Worm (Caenorhabditis elegans) whole organism, early embryonic: ENCODE data around the gene bcmo-1.
A peak's percentile ranks its signal among the peaks of the same experiment; 100 is the strongest.

ENCODE experiments used
- B0310.2 ChIP-seq: sonication (generic microtip); optimal IDR thresholded peaks from 2 replicates; lab custom pipeline; 2016; ENCODE audit warnings: mild to moderate bottlenecking, missing genetic modification characterization, missing compliant biosample characterization
- F13C5.2 ChIP-seq: sonication (generic microtip); optimal IDR thresholded peaks from 2 replicates; lab custom pipeline; 2017; ENCODE audit warnings: mild to moderate bottlenecking, missing genetic modification characterization, inconsistent platforms, missing compliant biosample characterization
- aly-1 ChIP-seq: sonication (generic microtip); optimal IDR thresholded peaks from 2 replicates; lab custom pipeline; 2016; ENCODE audit warnings: missing genetic modification characterization, missing compliant biosample characterization
- ama-1 ChIP-seq: fragments of 150-350 bp; optimal IDR thresholded peaks from 2 replicates; lab custom pipeline; 2014
- ceh-13 ChIP-seq: fragments of 200-800 bp; sonication (Bioruptor generic); optimal IDR thresholded peaks from 2 replicates; lab custom pipeline; 2018; ENCODE audit warnings: mild to moderate bottlenecking, missing genetic modification characterization, missing compliant biosample characterization
- ceh-36 ChIP-seq: sonication (generic microtip); optimal IDR thresholded peaks from 2 replicates; lab custom pipeline; 2016; ENCODE audit warnings: missing genetic modification characterization, inconsistent platforms, missing compliant biosample characterization
- ets-7 ChIP-seq: sonication (generic microtip); optimal IDR thresholded peaks from 2 replicates; lab custom pipeline; 2016; ENCODE audit warnings: missing genotype, missing genetic modification characterization, missing compliant biosample characterization
- flt-1 ChIP-seq: fragments of 200-800 bp; sonication (Bioruptor generic); IDR thresholded peaks from 2 replicates; pipeline ENCODE4 v1.3.6; 2022; ENCODE audit warnings: missing genetic modification characterization, missing compliant biosample characterization
- hmbx-1 ChIP-seq: sonication (generic microtip); optimal IDR thresholded peaks from 2 replicates; lab custom pipeline; 2016; ENCODE audit warnings: mild to moderate bottlenecking, missing genetic modification characterization, missing compliant biosample characterization
- hmg-4 ChIP-seq: fragments of 200-800 bp; sonication (Bioruptor generic); optimal IDR thresholded peaks from 2 replicates; lab custom pipeline; 2018; ENCODE audit warnings: mild to moderate bottlenecking, missing genetic modification characterization, missing compliant biosample characterization
- hnd-1 ChIP-seq: sonication (generic microtip); optimal IDR thresholded peaks from 2 replicates; lab custom pipeline; 2016; ENCODE audit warnings: missing genetic modification characterization, missing compliant biosample characterization
- pes-1 ChIP-seq: fragments of 200-800 bp; sonication (Bioruptor generic); IDR thresholded peaks from 2 replicates; pipeline ENCODE4 v1.3.6; 2022; ENCODE audit warnings: missing genetic modification reagents, missing genetic modification characterization, missing compliant biosample characterization
- scrt-1 ChIP-seq: fragments of 200-800 bp; sonication (Bioruptor generic); IDR thresholded peaks from 2 replicates; pipeline ENCODE4 v1.3.6; 2022; ENCODE audit warnings: missing genetic modification characterization, missing compliant biosample characterization
- sea-1 ChIP-seq: fragments of 200-800 bp; sonication (Bioruptor generic); conservative IDR thresholded peaks from 2 replicates; pipeline ENCODE4 v1.3.6; 2022; ENCODE audit warnings: missing genetic modification characterization, missing compliant biosample characterization
- tbx-11 ChIP-seq: fragments of 200-800 bp; sonication (Bioruptor generic); IDR thresholded peaks from 2 replicates; pipeline ENCODE4 v1.3.6; 2022; ENCODE audit warnings: missing genetic modification characterization, missing compliant biosample characterization
- tbx-37 ChIP-seq: fragments of 200-800 bp; sonication (Bioruptor generic); conservative IDR thresholded peaks from 2 replicates; pipeline ENCODE4 v1.3.6; 2022; ENCODE audit warnings: missing genetic modification reagents, missing genetic modification characterization, missing compliant biosample characterization
- tra-4 ChIP-seq: sonication (generic microtip); optimal IDR thresholded peaks from 2 replicates; lab custom pipeline; 2017; ENCODE audit warnings: missing genetic modification characterization, missing compliant biosample characterization

bcmo-1 gene

DNA sequence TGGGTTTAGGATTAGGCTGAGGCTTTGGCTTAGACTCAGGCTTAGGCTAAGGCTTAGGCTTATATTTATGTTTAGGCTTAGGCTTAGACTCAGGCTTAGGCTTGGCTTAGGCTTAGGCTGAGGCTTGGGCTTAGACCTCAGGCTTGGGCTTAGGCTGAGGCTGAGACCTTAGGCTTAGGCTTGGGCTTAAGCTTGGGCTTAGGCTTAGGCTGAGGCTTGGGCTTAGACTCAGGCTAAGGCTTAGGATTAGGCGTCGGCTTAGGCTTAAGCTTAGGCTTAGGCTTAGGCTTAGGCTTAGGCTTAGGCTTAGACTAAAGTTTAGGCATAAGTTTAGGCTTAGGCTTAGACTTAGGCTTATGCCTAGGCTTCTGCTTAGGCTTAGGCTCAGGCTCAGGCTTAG, 6.0 kb upstream of the bcmo-1 start:
- peak; percentile 16; the same call in 1 of the 2 replicates for TF ChIP-seq pes-1 (GFP tag; lab: Robert Waterston, UW)
- no peak for TF ChIP-seq scrt-1 (GFP tag; lab: Robert Waterston, UW)
- TF ChIP-seq hnd-1 (tag; lab: Kevin White, UChicago), result no peak
- TF ChIP-seq ama-1 (lab: Kevin White, UChicago), result no peak
- no peak for TF ChIP-seq ets-7 (tag; lab: Kevin White, UChicago)
- no peak for TF ChIP-seq tbx-11 (GFP tag; lab: Robert Waterston, UW)
- TF ChIP-seq ceh-13 (GFP tag; lab: Kevin White, UChicago), result no peak
- TF ChIP-seq ceh-36 (tag; lab: Kevin White, UChicago), result peak; percentile 94
- TF ChIP-seq tra-4 (tag; lab: Kevin White, UChicago), result no peak
- no peak for TF ChIP-seq F13C5.2 (tag; lab: Kevin White, UChicago)
- no peak for TF ChIP-seq tbx-37 (GFP tag; lab: Robert Waterston, UW)
- no peak for TF ChIP-seq sea-1
- TF ChIP-seq aly-1 (tag; lab: Kevin White, UChicago), result no peak
- TF ChIP-seq hmg-4 (GFP tag; lab: Kevin White, UChicago), result no peak
- TF ChIP-seq hmbx-1 (tag; lab: Kevin White, UChicago), result no peak
- no peak for TF ChIP-seq flt-1
- TF ChIP-seq B0310.2, result no peak

DNA sequence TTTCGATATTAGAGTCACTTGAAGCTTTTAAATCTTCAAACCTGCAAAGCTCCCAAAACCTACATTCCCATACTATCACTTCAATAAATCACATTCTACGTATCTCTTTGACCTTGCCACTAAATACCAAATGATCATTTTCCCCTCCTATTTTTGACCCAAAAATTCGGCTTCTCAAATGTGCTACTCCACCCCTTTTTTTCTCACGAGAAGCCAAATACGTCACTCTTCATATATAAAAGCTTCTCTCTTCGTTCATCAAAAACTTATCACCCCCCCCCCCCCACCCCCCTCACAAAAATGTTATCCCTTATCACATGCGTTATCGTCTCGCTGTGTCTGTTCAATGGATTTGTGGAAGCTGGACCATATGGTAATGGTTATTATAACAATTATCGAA, 3.7 kb upstream of the bcmo-1 start, which contains the start of gene Y46G5A.38:
Gene Y46G5A.38, plus strand, starts transcription at position 301 of the 400 bp plus-strand sequence.
- TF ChIP-seq flt-1, result no peak
- no peak for TF ChIP-seq ama-1 (lab: Kevin White, UChicago)

- TF ChIP-seq hnd-1 (tag; lab: Kevin White, UChicago), result no peak
Observed at ce11 chrII:12828863-12829262, 1.6 kb upstream of the bcmo-1 start, which contains the start of gene Y46G5A.23. TSS of gene Y46G5A.23 (minus strand) at chrII:12828963.

- no peak for TF ChIP-seq ama-1 (lab: Kevin White, UChicago)
- no peak for TF ChIP-seq tbx-37 (GFP tag; lab: Robert Waterston, UW)
- no peak for TF ChIP-seq ceh-36 (tag; lab: Kevin White, UChicago)
- no peak for TF ChIP-seq F13C5.2 (tag; lab: Kevin White, UChicago)
- no peak for TF ChIP-seq pes-1 (GFP tag; lab: Robert Waterston, UW)
- no peak for TF ChIP-seq sea-1
- TF ChIP-seq ets-7 (tag; lab: Kevin White, UChicago), result no peak
- TF ChIP-seq B0310.2, result no peak
- no peak for TF ChIP-seq hmg-4 (GFP tag; lab: Kevin White, UChicago)
- TF ChIP-seq tra-4 (tag; lab: Kevin White, UChicago), result no peak
- TF ChIP-seq aly-1 (tag; lab: Kevin White, UChicago), result no peak
- TF ChIP-seq scrt-1 (GFP tag; lab: Robert Waterston, UW), result no peak
- TF ChIP-seq tbx-11 (GFP tag; lab: Robert Waterston, UW), result no peak
- no peak for TF ChIP-seq hnd-1 (tag; lab: Kevin White, UChicago)
- TF ChIP-seq ceh-13 (GFP tag; lab: Kevin White, UChicago), result no peak
- no peak for TF ChIP-seq hmbx-1 (tag; lab: Kevin White, UChicago)
- no peak for TF ChIP-seq flt-1
Observed at ce11 chrII:12840057-12840456, 9.6 kb downstream of the bcmo-1 start, which contains the start of gene lgc-35. TSS of gene lgc-35 (minus strand) at chrII:12840157.

DNA sequence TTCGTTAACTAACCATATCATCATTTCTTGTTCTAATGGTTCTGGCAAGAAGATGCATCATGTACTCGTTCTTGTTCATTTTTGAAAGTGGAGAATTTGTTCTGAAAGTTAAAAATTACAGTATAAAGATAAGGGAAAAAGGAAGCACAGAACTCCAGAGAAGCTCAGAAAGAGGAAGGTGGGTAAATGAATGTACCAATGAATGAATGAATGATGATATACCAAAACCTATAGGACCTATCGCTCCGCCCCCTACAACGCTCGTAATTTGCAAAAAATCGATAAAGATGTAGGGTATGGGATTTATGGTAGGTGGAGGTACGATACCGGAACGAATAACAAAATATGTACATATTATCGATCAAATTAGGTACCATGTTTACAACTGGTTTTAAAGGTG, 17.3 kb downstream of the bcmo-1 start, which contains the start of gene pes-10:
Gene pes-10, minus strand, starts transcription at position 101 of the 400 bp plus-strand sequence.
- TF ChIP-seq flt-1 (no peak), tbx-37 (GFP tag; lab: Robert Waterston, UW) (no peak), ceh-36 (tag; lab: Kevin White, UChicago) (no peak), hmbx-1 (tag; lab: Kevin White, UChicago) (no peak), hnd-1 (tag; lab: Kevin White, UChicago) (no peak), hmg-4 (GFP tag; lab: Kevin White, UChicago) (no peak)

DNA sequence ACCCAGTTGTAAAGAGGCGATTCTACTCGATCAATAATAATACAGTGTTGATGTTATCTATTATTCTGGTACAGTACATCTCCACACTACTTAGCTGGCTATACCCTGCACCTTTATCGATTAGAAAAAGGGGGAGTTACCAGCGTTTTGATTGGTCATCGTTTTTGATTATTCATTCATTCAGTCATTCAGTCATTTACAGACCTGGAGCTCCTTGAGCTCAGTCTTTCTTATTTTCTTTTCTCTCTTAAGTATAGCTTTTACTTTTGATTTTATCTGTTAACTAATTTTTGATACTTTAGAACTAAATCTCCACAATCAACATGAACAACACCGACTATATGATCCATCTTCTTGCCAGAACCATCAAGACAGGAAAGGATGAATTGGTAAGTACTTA, 19.7 kb downstream of the bcmo-1 start, which contains the start of gene Y46G5A.28:
Gene Y46G5A.28, plus strand, starts transcription at position 301 of the 400 bp plus-strand sequence.
- TF ChIP-seq aly-1 (tag; lab: Kevin White, UChicago) (no peak), hmbx-1 (tag; lab: Kevin White, UChicago) (no peak)

- TF ChIP-seq F13C5.2 (tag; lab: Kevin White, UChicago) (no peak), tra-4 (tag; lab: Kevin White, UChicago) (no peak), scrt-1 (GFP tag; lab: Robert Waterston, UW) (no peak), hmg-4 (GFP tag; lab: Kevin White, UChicago) (no peak), ceh-13 (GFP tag; lab: Kevin White, UChicago) (no peak), tbx-11 (GFP tag; lab: Robert Waterston, UW) (no peak), tbx-37 (GFP tag; lab: Robert Waterston, UW) (no peak), aly-1 (tag; lab: Kevin White, UChicago) (no peak)
Observed at ce11 chrII:12855900-12856299, 25.4 kb downstream of the bcmo-1 start, which contains the start of gene Y46G5A.29. TSS of gene Y46G5A.29 (plus strand) at chrII:12856200.

- TF ChIP-seq tra-4 (tag; lab: Kevin White, UChicago), result no peak
- no peak for TF ChIP-seq sea-1
- TF ChIP-seq hmbx-1 (tag; lab: Kevin White, UChicago), result no peak
- no peak for TF ChIP-seq hmg-4 (GFP tag; lab: Kevin White, UChicago)
- no peak for TF ChIP-seq F13C5.2 (tag; lab: Kevin White, UChicago)
- no peak for TF ChIP-seq hnd-1 (tag; lab: Kevin White, UChicago)
- no peak for TF ChIP-seq flt-1
- TF ChIP-seq aly-1 (tag; lab: Kevin White, UChicago), result no peak
- no peak for TF ChIP-seq tbx-11 (GFP tag; lab: Robert Waterston, UW)
- TF ChIP-seq B0310.2, result no peak
- no peak for TF ChIP-seq ama-1 (lab: Kevin White, UChicago)
- TF ChIP-seq pes-1 (GFP tag; lab: Robert Waterston, UW), result no peak
- TF ChIP-seq scrt-1 (GFP tag; lab: Robert Waterston, UW), result no peak
- TF ChIP-seq ceh-36 (tag; lab: Kevin White, UChicago), result no peak
- TF ChIP-seq ceh-13 (GFP tag; lab: Kevin White, UChicago), result no peak
- no peak for TF ChIP-seq tbx-37 (GFP tag; lab: Robert Waterston, UW)
- TF ChIP-seq ets-7 (tag; lab: Kevin White, UChicago), result no peak
Observed at ce11 chrII:12865604-12866003, 35.1 kb downstream of the bcmo-1 start, which contains the start of gene snf-5. TSS of gene snf-5 (minus strand) at chrII:12865785.
